Fruit fly (Drosophila melanogaster) S2 (cell line): ENCODE results near the gene Pebp1.

Source experiments
- CG8478 ChIP-seq: fragments of >200 bp; optimal IDR thresholded peaks from 2 replicates; lab custom pipeline; 2018
- CTCF ChIP-seq, 2 experiments: fragments of >200 bp; optimal IDR thresholded peaks; 2 replicates each; lab custom pipeline; 2018

- TF ChIP-seq CG8478 (lab: Kevin White, UChicago) (no peak), CTCF (optimal IDR thresholded peaks at IDR 0.05; lab: Kevin White, UChicago) (no peak)
These were observed 31.2 kb downstream of the Pebp1 start, which contains the start of gene Octbeta1R for dm6 chr3R:22497025-22497424.
